Fruit fly (Drosophila melanogaster): Measurements from ENCODE around the gene Ir62a.

Gene Ir62a

dm6 chr3L:1549148-1549547 is 18.1 kb upstream of the Ir62a start:
- TF ChIP-seq gro (GFP tag; optimal IDR thresholded peaks at IDR 0.05): no peak
- TF ChIP-seq CG11398 (GFP tag; optimal IDR thresholded peaks at IDR 0.05): no peak
- peak; percentile 12; the same call in 1 of the 2 replicates for TF ChIP-seq Awh (GFP tag; IDR thresholded peaks at IDR 0.05)
- TF ChIP-seq CG1529 (GFP tag; optimal IDR thresholded peaks at IDR 0.05): no peak
- no peak for TF ChIP-seq aop (GFP tag; IDR thresholded peaks at IDR 0.05)
- TF ChIP-seq gcm (GFP tag; optimal IDR thresholded peaks at IDR 0.05): no peak
- 0 out of 2 replicates have a peak, but pooled peaks have one; percentile 33 for TF ChIP-seq seq (GFP tag; IDR thresholded peaks at IDR 0.05)
- peak; percentile 43 for TF ChIP-seq CG1647 (GFP tag; optimal IDR thresholded peaks at IDR 0.05)
- TF ChIP-seq NFAT (GFP tag; IDR thresholded peaks at IDR 0.05): peak; percentile 29
- TF ChIP-seq toy (GFP tag; IDR thresholded peaks at IDR 0.05): no peak
- TF ChIP-seq CG10366 (GFP tag; IDR thresholded peaks at IDR 0.05): peak; percentile 25
- peak; percentile 25 for TF ChIP-seq CoRest (tag; optimal IDR thresholded peaks at IDR 0.05)
- peak; percentile 57; the same call in 1 of the 2 replicates for TF ChIP-seq Rfx (GFP tag; IDR thresholded peaks at IDR 0.05)
- TF ChIP-seq klu (GFP tag; IDR thresholded peaks at IDR 0.05): no peak
- no peak for TF ChIP-seq Adf1 (GFP tag; IDR thresholded peaks at IDR 0.05)
- TF ChIP-seq CG14050 (GFP tag; IDR thresholded peaks at IDR 0.05): no peak
- peak; percentile 36; the same call in 1 of the 2 replicates for TF ChIP-seq ranshi (GFP tag; IDR thresholded peaks at IDR 0.05)
- peak; percentile 42 for TF ChIP-seq CG15269 (tag; optimal IDR thresholded peaks at IDR 0.05)
- no peak for TF ChIP-seq CG6654 (GFP tag; optimal IDR thresholded peaks at IDR 0.05)
- no peak for TF ChIP-seq Ptx1 (GFP tag; IDR thresholded peaks at IDR 0.05)
- no peak for TF ChIP-seq CG10462 (GFP tag; optimal IDR thresholded peaks at IDR 0.05)
- peak; percentile 7 for TF ChIP-seq wek (GFP tag; optimal IDR thresholded peaks at IDR 0.05)
- peak; percentile 29 for TF ChIP-seq PHDP (tag; optimal IDR thresholded peaks at IDR 0.05)
- peak; percentile 49; the same call in 1 of the 3 replicates for TF ChIP-seq CG11456 (GFP tag; IDR thresholded peaks at IDR 0.05)
- peak; percentile 30; the same call in 1 of the 2 replicates for TF ChIP-seq CG9215 (GFP tag; IDR thresholded peaks at IDR 0.05)
- TF ChIP-seq crp (GFP tag; optimal IDR thresholded peaks at IDR 0.05): peak in 1 of 2 experiments; percentile 54
- TF ChIP-seq CG10267 (tag; optimal IDR thresholded peaks at IDR 0.05): no peak
- TF ChIP-seq lab (GFP tag; optimal IDR thresholded peaks at IDR 0.05): peak; percentile 1
- no peak for TF ChIP-seq pnt (GFP tag; optimal IDR thresholded peaks at IDR 0.05)
- TF ChIP-seq pho (GFP tag; optimal IDR thresholded peaks at IDR 0.05): no peak
- peak; percentile 21 for TF ChIP-seq CG9609 (GFP tag; optimal IDR thresholded peaks at IDR 0.05)
- TF ChIP-seq CG1602 (GFP tag; optimal IDR thresholded peaks at IDR 0.05): no peak
- TF ChIP-seq sens (GFP tag): peak; percentile 82
- no peak for TF ChIP-seq CG8944 (GFP tag; optimal IDR thresholded peaks at IDR 0.05)
- no peak for TF ChIP-seq CG3847 (GFP tag; IDR thresholded peaks at IDR 0.05)
- TF ChIP-seq ftz-f1 (GFP tag; optimal IDR thresholded peaks at IDR 0.05): no peak
- no peak for TF ChIP-seq trh (GFP tag; optimal IDR thresholded peaks at IDR 0.05)
- no peak for TF ChIP-seq HLHmδ (GFP tag; optimal IDR thresholded peaks at IDR 0.05)
- peak; percentile 24 for TF ChIP-seq lilli (GFP tag; optimal IDR thresholded peaks at IDR 0.05)
- TF ChIP-seq CG4730 (GFP tag; IDR thresholded peaks at IDR 0.05): no peak
- peak; percentile 39 for TF ChIP-seq Oli (tag; optimal IDR thresholded peaks at IDR 0.05)
- TF ChIP-seq ab (GFP tag; optimal IDR thresholded peaks at IDR 0.05): no peak
- TF ChIP-seq Hr39 (optimal IDR thresholded peaks at IDR 0.05): no peak
- TF ChIP-seq fd102C (GFP tag; optimal IDR thresholded peaks at IDR 0.05): peak; percentile 72
- TF ChIP-seq tna (GFP tag; IDR thresholded peaks at IDR 0.05; ENCODE audit: partially characterized antibody): no peak
- no peak for TF ChIP-seq CG7963 (GFP tag; IDR thresholded peaks at IDR 0.05; ENCODE audit: partially characterized antibody)
- peak; percentile 96 for TF ChIP-seq vvl (GFP tag; IDR thresholded peaks at IDR 0.05)
- TF ChIP-seq CG11504 (tag; optimal IDR thresholded peaks at IDR 0.05): peak; percentile 35
- TF ChIP-seq CG6175 (GFP tag; IDR thresholded peaks at IDR 0.05): no peak
- no peak for TF ChIP-seq CG9437 (GFP tag; optimal IDR thresholded peaks at IDR 0.05)
- TF ChIP-seq jing (GFP tag; optimal IDR thresholded peaks at IDR 0.05): no peak
- TF ChIP-seq CG6813 (GFP tag; optimal IDR thresholded peaks at IDR 0.05): peak; percentile 32
